Worm (Caenorhabditis elegans): ENCODE measurements around the gene W06A11.1.

Gene W06A11.1

ce11 chrII:4067258-4067657 lies at the start of gene W06A11.1:
TSS of gene W06A11.1 (plus strand) at chrII:4067558.
- TF ChIP-seq hmg-4 (GFP tag; optimal IDR thresholded peaks at IDR 0.05) = no peak
- TF ChIP-seq tra-4 (tag; optimal IDR thresholded peaks at IDR 0.05) = no peak
- no peak for TF ChIP-seq scrt-1 (GFP tag; IDR thresholded peaks at IDR 0.05)
- TF ChIP-seq tbx-37 (GFP tag; conservative IDR thresholded peaks at IDR 0.05) = no peak
- no peak for TF ChIP-seq sea-1 (GFP tag; conservative IDR thresholded peaks at IDR 0.05)
- TF ChIP-seq flt-1 (GFP tag; IDR thresholded peaks at IDR 0.05) = no peak
- TF ChIP-seq ets-7 (tag; optimal IDR thresholded peaks at IDR 0.05) = no peak
- TF ChIP-seq F13C5.2 (tag; optimal IDR thresholded peaks at IDR 0.05) = no peak
- no peak for TF ChIP-seq pes-1 (GFP tag; IDR thresholded peaks at IDR 0.05)
- TF ChIP-seq hmbx-1 (tag; optimal IDR thresholded peaks at IDR 0.05) = no peak
- TF ChIP-seq tbx-11 (GFP tag; IDR thresholded peaks at IDR 0.05) = no peak
- TF ChIP-seq ama-1 (optimal IDR thresholded peaks at IDR 0.05) = no peak
- no peak for TF ChIP-seq ceh-13 (GFP tag; optimal IDR thresholded peaks at IDR 0.05)
- no peak for TF ChIP-seq aly-1 (tag; optimal IDR thresholded peaks at IDR 0.05)

ce11 chrII:4018617-4019016 lies 48.7 kb upstream of the W06A11.1 start, which contains the start of gene K07D4.6:
TSS of gene K07D4.6 (minus strand) at chrII:4018717.
- TF ChIP-seq pes-1 (GFP tag; IDR thresholded peaks at IDR 0.05) = no peak
- no peak for TF ChIP-seq hnd-1 (tag; optimal IDR thresholded peaks at IDR 0.05)
- TF ChIP-seq sea-1 (GFP tag; conservative IDR thresholded peaks at IDR 0.05) = no peak
- TF ChIP-seq ceh-36 (tag; optimal IDR thresholded peaks at IDR 0.05) = no peak

ce11 chrII:4025462-4025861 lies 41.9 kb upstream of the W06A11.1 start, which contains the start of gene K07D4.5:
TSS of gene K07D4.5 (minus strand) at chrII:4025562.
- TF ChIP-seq hmbx-1 (tag; optimal IDR thresholded peaks at IDR 0.05) = no peak
- TF ChIP-seq aly-1 (tag; optimal IDR thresholded peaks at IDR 0.05) = no peak

- TF ChIP-seq flt-1 (GFP tag; IDR thresholded peaks at IDR 0.05) (no peak), hmg-4 (GFP tag; optimal IDR thresholded peaks at IDR 0.05) (no peak), hnd-1 (tag; optimal IDR thresholded peaks at IDR 0.05) (no peak), tbx-11 (GFP tag; IDR thresholded peaks at IDR 0.05) (no peak), ceh-13 (GFP tag; optimal IDR thresholded peaks at IDR 0.05) (no peak), ama-1 (optimal IDR thresholded peaks at IDR 0.05) (no peak)
These were observed 39.1 kb upstream of the W06A11.1 start, which contains the start of gene K07D4.9 for ce11 chrII:4028276-4028675. TSS of gene K07D4.9 (plus strand) at chrII:4028576.

ce11 chrII:4032293-4032692 lies 35.1 kb upstream of the W06A11.1 start, which contains the start of gene K07D4.4:
TSS of gene K07D4.4 (minus strand) at chrII:4032393.
- TF ChIP-seq tbx-11 (GFP tag; IDR thresholded peaks at IDR 0.05) (no peak), ets-7 (tag; optimal IDR thresholded peaks at IDR 0.05) (no peak), aly-1 (tag; optimal IDR thresholded peaks at IDR 0.05) (no peak), scrt-1 (GFP tag; IDR thresholded peaks at IDR 0.05) (no peak), ceh-36 (tag; optimal IDR thresholded peaks at IDR 0.05) (no peak), hmg-4 (GFP tag; optimal IDR thresholded peaks at IDR 0.05) (no peak), pes-1 (GFP tag; IDR thresholded peaks at IDR 0.05) (no peak), tra-4 (tag; optimal IDR thresholded peaks at IDR 0.05) (no peak)

ce11 chrII:4038541-4038940 lies 28.8 kb upstream of the W06A11.1 start, which contains the start of gene pqn-48:
TSS of gene pqn-48 (plus strand) at chrII:4038884.
- TF ChIP-seq hmbx-1 (tag; optimal IDR thresholded peaks at IDR 0.05) (no peak), tbx-37 (GFP tag; conservative IDR thresholded peaks at IDR 0.05) (no peak), B0310.2 (tag; optimal IDR thresholded peaks at IDR 0.05) (no peak), pes-1 (GFP tag; IDR thresholded peaks at IDR 0.05) (no peak), ceh-13 (GFP tag; optimal IDR thresholded peaks at IDR 0.05) (no peak), hmg-4 (GFP tag; optimal IDR thresholded peaks at IDR 0.05) (no peak), aly-1 (tag; optimal IDR thresholded peaks at IDR 0.05) (no peak), ets-7 (tag; optimal IDR thresholded peaks at IDR 0.05) (no peak), flt-1 (GFP tag; IDR thresholded peaks at IDR 0.05) (no peak), ama-1 (optimal IDR thresholded peaks at IDR 0.05) (no peak), tbx-11 (GFP tag; IDR thresholded peaks at IDR 0.05) (no peak), sea-1 (GFP tag; conservative IDR thresholded peaks at IDR 0.05) (no peak), hnd-1 (tag; optimal IDR thresholded peaks at IDR 0.05) (no peak), scrt-1 (GFP tag; IDR thresholded peaks at IDR 0.05) (no peak), tra-4 (tag; optimal IDR thresholded peaks at IDR 0.05) (no peak), F13C5.2 (tag; optimal IDR thresholded peaks at IDR 0.05) (no peak), ceh-36 (tag; optimal IDR thresholded peaks at IDR 0.05) (no peak)

- TF ChIP-seq ceh-36 (tag; optimal IDR thresholded peaks at IDR 0.05) (no peak), tra-4 (tag; optimal IDR thresholded peaks at IDR 0.05) (no peak), hmbx-1 (tag; optimal IDR thresholded peaks at IDR 0.05) (no peak), ceh-13 (GFP tag; optimal IDR thresholded peaks at IDR 0.05) (no peak)
These were observed 27.3 kb upstream of the W06A11.1 start for ce11 chrII:4040066-4040465.

- no peak for TF ChIP-seq aly-1 (tag; optimal IDR thresholded peaks at IDR 0.05)
- TF ChIP-seq hnd-1 (tag; optimal IDR thresholded peaks at IDR 0.05) = no peak
- no peak for TF ChIP-seq ets-7 (tag; optimal IDR thresholded peaks at IDR 0.05)
- TF ChIP-seq hmbx-1 (tag; optimal IDR thresholded peaks at IDR 0.05) = no peak
- no peak for TF ChIP-seq flt-1 (GFP tag; IDR thresholded peaks at IDR 0.05)
- no peak for TF ChIP-seq ceh-36 (tag; optimal IDR thresholded peaks at IDR 0.05)
- TF ChIP-seq tbx-37 (GFP tag; conservative IDR thresholded peaks at IDR 0.05) = no peak
- TF ChIP-seq hmg-4 (GFP tag; optimal IDR thresholded peaks at IDR 0.05) = no peak
- TF ChIP-seq ceh-13 (GFP tag; optimal IDR thresholded peaks at IDR 0.05) = no peak
- no peak for TF ChIP-seq pes-1 (GFP tag; IDR thresholded peaks at IDR 0.05)
- no peak for TF ChIP-seq tbx-11 (GFP tag; IDR thresholded peaks at IDR 0.05)
- TF ChIP-seq B0310.2 (tag; optimal IDR thresholded peaks at IDR 0.05) = no peak
- no peak for TF ChIP-seq tra-4 (tag; optimal IDR thresholded peaks at IDR 0.05)
- no peak for TF ChIP-seq F13C5.2 (tag; optimal IDR thresholded peaks at IDR 0.05)
These were observed 24.7 kb upstream of the W06A11.1 start for ce11 chrII:4042696-4043095.
